Worm (Caenorhabditis elegans) whole organism, L1 larva: ENCODE data around the gene cest-7.

Experiments
- aly-2 ChIP-seq: fragments of 150-350 bp; optimal IDR thresholded peaks from 2 replicates; lab custom pipeline; 2014; ENCODE audit warnings: missing biosample characterization, missing genetic modification characterization
- dsc-1 ChIP-seq: sonication (generic microtip); optimal IDR thresholded peaks from 2 replicates; lab custom pipeline; 2016; ENCODE audit warnings: mild to moderate bottlenecking, missing genetic modification characterization, missing compliant biosample characterization
- elt-3 ChIP-seq, 6 experiments: fragments of 150-350 bp in 1 of 6; sonication (generic microtip); optimal IDR thresholded peaks; 2 replicates each; lab custom pipeline; 2017 to 2018; ENCODE audit warnings: missing biosample characterization in 6 of 6, missing genetic modification characterization in 6 of 6, inconsistent platforms in 1 of 6
- fkh-10 ChIP-seq: sonication (generic microtip); optimal IDR thresholded peaks from 2 replicates; lab custom pipeline; 2017; ENCODE audit warnings: missing biosample characterization, missing genetic modification reagents, missing genetic modification characterization
- lin-13 ChIP-seq: fragments of 150-350 bp; optimal IDR thresholded peaks from 2 replicates; lab custom pipeline; 2014; ENCODE audit warnings: missing biosample characterization, missing genetic modification reagents, missing genetic modification characterization
- mdl-1 ChIP-seq, 2 experiments: fragments of 150-350 bp; optimal IDR thresholded peaks; 2 replicates each; lab custom pipeline; 2014 to 2017; ENCODE audit warnings: missing biosample characterization in 2 of 2, missing genetic modification characterization in 2 of 2, inconsistent platforms in 1 of 2
- mep-1 ChIP-seq: fragments of 150-350 bp; optimal IDR thresholded peaks from 2 replicates; lab custom pipeline; 2014; ENCODE audit warnings: missing biosample characterization, missing genetic modification characterization
- nhr-28 ChIP-seq: fragments of 150-350 bp; optimal IDR thresholded peaks from 2 replicates; lab custom pipeline; 2014; ENCODE audit warnings: missing biosample characterization, missing genetic modification characterization
- snu-23 ChIP-seq: sonication (generic microtip); optimal IDR thresholded peaks from 2 replicates; lab custom pipeline; 2016; ENCODE audit warnings: missing genetic modification characterization, missing compliant biosample characterization
- sup-37 ChIP-seq: fragments of 200-800 bp; sonication (Bioruptor generic); optimal IDR thresholded peaks from 2 replicates; lab custom pipeline; 2018; ENCODE audit warnings: mild to moderate bottlenecking, missing genetic modification characterization, missing compliant biosample characterization
- tbx-2 ChIP-seq: sonication (generic microtip); optimal IDR thresholded peaks from 2 replicates; lab custom pipeline; 2016; ENCODE audit warnings: missing genetic modification characterization, missing compliant biosample characterization
- unc-130 ChIP-seq: fragments of 150-350 bp; optimal IDR thresholded peaks from 2 replicates; lab custom pipeline; 2017; ENCODE audit warnings: missing biosample characterization, missing genetic modification characterization, inconsistent platforms

- TF ChIP-seq fkh-10 (GFP tag; lab: Kevin White, UChicago) (no peak), mdl-1 (tag; optimal IDR thresholded peaks at IDR 0.05; lab: Kevin White, UChicago) (no peak), tbx-2 (tag; lab: Kevin White, UChicago) (no peak), snu-23 (GFP tag; lab: Kevin White, UChicago) (no peak), nhr-28 (tag; lab: Kevin White, UChicago) (no peak), mep-1 (tag; lab: Kevin White, UChicago) (no peak), aly-2 (tag; lab: Kevin White, UChicago) (no peak), unc-130 (tag; lab: Kevin White, UChicago) (no peak), lin-13 (GFP tag; lab: Kevin White, UChicago) (no peak), sup-37 (GFP tag; lab: Kevin White, UChicago) (no peak), elt-3 (tag; optimal IDR thresholded peaks at IDR 0.05; lab: Kevin White, UChicago) (no peak), dsc-1 (tag; lab: Kevin White, UChicago) (no peak)
Observed at ce11 chrX:12216943-12217342, 12.8 kb upstream of the cest-7 start, which contains the start of gene C23H4.8.
